Worm (Caenorhabditis elegans) whole organism, mixed stage, embryonic: ENCODE data around the gene moe-3.

Experiments
- M03D4.4 ChIP-seq: sonication (generic microtip); optimal IDR thresholded peaks from 2 replicates; lab custom pipeline; 2017; ENCODE audit warnings: mild to moderate bottlenecking, missing genetic modification characterization, missing compliant biosample characterization
- bed-3 ChIP-seq: fragments of 200-800 bp; sonication (Bioruptor generic); optimal IDR thresholded peaks from 3 replicates; lab custom pipeline; 2018; ENCODE audit warnings: mild to moderate bottlenecking, missing genetic modification characterization, moderate library complexity, missing compliant biosample characterization
- blmp-1 ChIP-seq: fragments of 150-350 bp; optimal IDR thresholded peaks from 2 replicates; lab custom pipeline; 2014; ENCODE audit warnings: missing biosample characterization, missing genetic modification characterization
- ceh-43 ChIP-seq: fragments of 200-800 bp; sonication (Bioruptor generic); optimal IDR thresholded peaks from 2 replicates; lab custom pipeline; 2018; ENCODE audit warnings: mild to moderate bottlenecking, missing genetic modification characterization, moderate library complexity, missing compliant biosample characterization
- ceh-83 ChIP-seq: fragments of 200-800 bp; sonication (Bioruptor generic); optimal IDR thresholded peaks from 2 replicates; lab custom pipeline; 2018; ENCODE audit warnings: mild to moderate bottlenecking, missing genetic modification characterization, missing compliant biosample characterization
- ces-1 ChIP-seq: fragments of 150-350 bp; optimal IDR thresholded peaks from 2 replicates; lab custom pipeline; 2014; ENCODE audit warnings: missing biosample characterization, missing genetic modification reagents, missing genetic modification characterization
- drap-1 ChIP-seq: fragments of 200-800 bp; sonication (Bioruptor generic); optimal IDR thresholded peaks from 3 replicates; lab custom pipeline; 2018; ENCODE audit warnings: mild to moderate bottlenecking, missing genetic modification characterization, missing compliant biosample characterization
- elt-1 ChIP-seq: sonication (generic microtip); optimal IDR thresholded peaks from 2 replicates; lab custom pipeline; 2017; ENCODE audit warnings: missing genetic modification characterization, mild to moderate bottlenecking, missing compliant biosample characterization, antibody characterized with exemption, moderate library complexity, borderline replicate concordance; ENCODE audit not compliant: insufficient read depth
- elt-3 ChIP-seq: fragments of 150-350 bp; optimal IDR thresholded peaks from 2 replicates; lab custom pipeline; 2014; ENCODE audit warnings: missing biosample characterization, missing genetic modification characterization
- flh-1 ChIP-seq: fragments of 200-800 bp; sonication (Bioruptor generic); optimal IDR thresholded peaks from 2 replicates; lab custom pipeline; 2018; ENCODE audit warnings: mild to moderate bottlenecking, missing genetic modification characterization, moderate library complexity, missing compliant biosample characterization
- ham-2 ChIP-seq: fragments of 200-800 bp; sonication (Bioruptor generic); optimal IDR thresholded peaks from 2 replicates; lab custom pipeline; 2018; ENCODE audit warnings: mild to moderate bottlenecking, missing genetic modification characterization, missing compliant biosample characterization
- hlh-1 ChIP-seq: fragments of 150-350 bp; optimal IDR thresholded peaks from 2 replicates; lab custom pipeline; 2014; ENCODE audit warnings: missing biosample characterization, missing genetic modification reagents, missing genetic modification characterization
- lin-32 ChIP-seq: fragments of 200-800 bp; sonication (Bioruptor generic); optimal IDR thresholded peaks from 2 replicates; lab custom pipeline; 2018; ENCODE audit warnings: mild to moderate bottlenecking, missing genetic modification characterization, missing compliant biosample characterization
- lsy-2 ChIP-seq: fragments of 150-350 bp; optimal IDR thresholded peaks from 2 replicates; lab custom pipeline; 2014; ENCODE audit warnings: missing biosample characterization, missing genetic modification characterization
- mab-5 ChIP-seq: fragments of 150-350 bp; optimal IDR thresholded peaks from 2 replicates; lab custom pipeline; 2014; ENCODE audit warnings: missing biosample characterization, missing genetic modification characterization
- mep-1 ChIP-seq: fragments of 150-350 bp; optimal IDR thresholded peaks from 2 replicates; lab custom pipeline; 2017; ENCODE audit warnings: missing biosample characterization, missing genetic modification reagents, missing genetic modification characterization, inconsistent platforms
- mls-2 ChIP-seq: sonication (generic microtip); optimal IDR thresholded peaks from 2 replicates; lab custom pipeline; 2016; ENCODE audit warnings: mild to moderate bottlenecking, missing genetic modification characterization, moderate library complexity, missing compliant biosample characterization
- nhr-12 ChIP-seq: fragments of 150-350 bp; optimal IDR thresholded peaks from 2 replicates; lab custom pipeline; 2014; ENCODE audit warnings: missing biosample characterization, missing genetic modification characterization
- nhr-2 ChIP-seq: fragments of 150-350 bp; optimal IDR thresholded peaks from 2 replicates; lab custom pipeline; 2014; ENCODE audit warnings: missing biosample characterization, missing genetic modification characterization
- nhr-28 ChIP-seq: fragments of 150-350 bp; optimal IDR thresholded peaks from 2 replicates; lab custom pipeline; 2014; ENCODE audit warnings: missing biosample characterization, missing genetic modification characterization
- nhr-76 ChIP-seq: sonication (generic microtip); optimal IDR thresholded peaks from 2 replicates; lab custom pipeline; 2017; ENCODE audit warnings: missing biosample characterization, missing genetic modification characterization
- snpc-4 ChIP-seq: fragments of 150-350 bp; optimal IDR thresholded peaks from 2 replicates; lab custom pipeline; 2014; ENCODE audit warnings: missing biosample characterization, missing genetic modification characterization
- sptf-1 ChIP-seq: sonication (generic microtip); optimal IDR thresholded peaks from 2 replicates; lab custom pipeline; 2017; ENCODE audit warnings: mild to moderate bottlenecking, missing genetic modification characterization, moderate library complexity, missing compliant biosample characterization
- tbx-8 ChIP-seq: fragments of 200-800 bp; sonication (Bioruptor generic); optimal IDR thresholded peaks from 2 replicates; lab custom pipeline; 2018; ENCODE audit warnings: mild to moderate bottlenecking, missing genetic modification characterization, moderate library complexity, missing compliant biosample characterization
- unc-120 ChIP-seq: sonication (generic microtip); optimal IDR thresholded peaks from 2 replicates; lab custom pipeline; 2017; ENCODE audit warnings: missing genetic modification characterization, missing compliant biosample characterization; ENCODE audit not compliant: poor library complexity, severe bottlenecking
- unc-39 ChIP-seq: fragments of 150-350 bp; optimal IDR thresholded peaks from 2 replicates; lab custom pipeline; 2014; ENCODE audit warnings: missing biosample characterization, missing genetic modification characterization
- unc-62 ChIP-seq: fragments of 150-350 bp; optimal IDR thresholded peaks from 2 replicates; lab custom pipeline; 2014; ENCODE audit warnings: missing biosample characterization, missing genetic modification reagents, missing genetic modification characterization
- zip-8 ChIP-seq: fragments of 150-350 bp; optimal IDR thresholded peaks from 2 replicates; lab custom pipeline; 2014; ENCODE audit warnings: missing biosample characterization, missing genetic modification characterization
- ztf-11 ChIP-seq: fragments of 150-350 bp; optimal IDR thresholded peaks from 2 replicates; lab custom pipeline; 2014; ENCODE audit warnings: missing biosample characterization, missing genetic modification characterization

moe-3 gene

DNA sequence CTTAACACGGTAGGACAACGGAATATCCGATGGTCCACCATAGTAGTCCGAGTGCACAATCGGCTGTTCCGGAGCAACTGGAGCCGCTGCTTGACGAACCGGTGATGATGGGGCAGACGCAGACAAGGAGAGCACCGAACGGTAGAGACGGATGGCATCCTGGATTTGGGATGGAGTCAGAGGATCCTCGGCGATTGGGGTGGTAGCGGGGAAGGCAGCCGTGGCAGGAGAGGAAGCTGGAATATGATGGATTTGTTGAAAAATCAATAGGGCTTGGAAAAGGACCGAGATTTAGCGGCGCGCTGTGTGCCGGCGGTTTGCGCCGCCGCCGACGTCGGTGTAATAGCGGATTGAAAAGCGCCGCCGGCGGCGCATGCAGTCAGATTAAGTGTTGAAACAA lies 13.1 kb downstream of the moe-3 start:
- no peak for TF ChIP-seq unc-62
- TF ChIP-seq elt-1 (tag; lab: Kevin White, UChicago), result no peak
- TF ChIP-seq mls-2 (tag; lab: Kevin White, UChicago), result no peak
- TF ChIP-seq ceh-83 (GFP tag; lab: Kevin White, UChicago), result no peak
- no peak for TF ChIP-seq snpc-4
- TF ChIP-seq hlh-1 (tag; lab: Kevin White, UChicago), result no peak
- TF ChIP-seq mep-1 (tag; lab: Kevin White, UChicago), result no peak
- TF ChIP-seq sptf-1 (tag; lab: Kevin White, UChicago), result no peak
- no peak for TF ChIP-seq nhr-2
- TF ChIP-seq ces-1, result no peak
- TF ChIP-seq drap-1 (GFP tag; lab: Kevin White, UChicago), result no peak
- TF ChIP-seq nhr-76 (tag; lab: Kevin White, UChicago), result no peak
- TF ChIP-seq zip-8 (tag; lab: Kevin White, UChicago), result no peak
- TF ChIP-seq, all 35 proteins: peak for 0

DNA sequence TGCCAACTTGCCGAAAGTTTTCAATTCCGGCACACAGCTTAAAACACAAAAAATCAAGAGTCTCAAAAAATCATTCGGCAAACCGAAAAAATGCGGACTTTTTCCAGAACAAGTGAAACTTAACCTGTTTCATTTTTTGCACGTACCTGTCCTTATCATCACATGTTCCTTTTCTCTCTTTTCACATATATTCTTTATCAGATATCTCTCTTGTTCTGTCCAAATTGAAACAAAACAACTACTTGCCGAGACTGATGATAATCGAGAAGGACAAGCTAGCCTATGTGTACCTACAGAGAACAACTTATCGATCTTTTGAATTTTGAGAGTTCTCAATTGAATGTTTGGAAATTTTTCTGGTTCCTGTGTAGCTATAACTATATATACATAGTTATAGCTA lies 15.6 kb downstream of the moe-3 start:
- no peak for TF ChIP-seq ceh-43 (GFP tag; lab: Kevin White, UChicago)

DNA sequence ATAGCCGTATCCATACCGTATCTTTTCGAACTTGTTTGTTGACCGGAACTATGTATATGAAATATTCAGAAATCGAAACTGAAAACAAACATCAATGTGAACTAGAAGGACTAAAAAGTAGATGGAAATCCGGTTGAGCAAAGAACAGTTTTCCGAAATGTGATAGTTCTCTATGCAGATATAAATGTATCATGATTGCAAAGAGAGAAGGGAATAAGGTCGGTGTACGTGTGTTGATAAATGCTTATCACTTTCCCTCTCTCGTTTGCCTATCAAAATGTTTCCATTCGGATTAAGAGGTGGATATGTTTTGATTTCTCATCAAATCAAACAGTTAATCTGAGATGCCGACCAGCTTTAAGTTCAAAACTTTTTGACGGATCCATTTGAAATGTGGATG lies 17.3 kb downstream of the moe-3 start:
- TF ChIP-seq ham-2 (GFP tag; lab: Kevin White, UChicago) (no peak), elt-3 (no peak), mls-2 (tag; lab: Kevin White, UChicago) (no peak), ces-1 (no peak), lsy-2 (tag; lab: Kevin White, UChicago) (no peak)

DNA sequence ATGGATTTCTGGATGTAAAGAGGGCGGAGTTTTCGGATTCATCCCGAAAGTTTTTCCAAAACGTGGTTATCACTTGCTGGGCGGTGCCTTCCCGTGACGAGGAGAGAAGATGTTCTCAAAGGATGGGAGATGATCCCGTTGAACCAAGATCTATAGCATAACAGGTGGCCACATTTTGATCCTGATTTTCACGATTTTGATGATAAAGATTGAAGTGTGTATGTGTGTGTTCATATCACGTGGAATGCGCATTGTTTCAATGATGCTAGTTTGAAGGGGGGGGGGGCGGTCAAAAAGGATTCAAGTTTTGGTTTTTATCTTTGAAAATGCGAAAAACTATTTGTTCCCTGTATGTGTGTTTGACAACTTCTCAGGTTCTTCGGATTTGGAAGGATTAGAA lies 20.3 kb downstream of the moe-3 start, which contains the start of gene mltn-1:
Gene mltn-1, minus strand, starts transcription at position 22 of the 400 bp plus-strand sequence.
- TF ChIP-seq mab-5 (tag; lab: Kevin White, UChicago) (no peak), nhr-12 (no peak), ceh-43 (GFP tag; lab: Kevin White, UChicago) (no peak), mep-1 (tag; lab: Kevin White, UChicago) (no peak), unc-39 (tag; lab: Kevin White, UChicago) (no peak), unc-120 (tag; lab: Kevin White, UChicago) (no peak), bed-3 (GFP tag; lab: Kevin White, UChicago) (no peak), mls-2 (tag; lab: Kevin White, UChicago) (no peak), sptf-1 (tag; lab: Kevin White, UChicago) (no peak), ham-2 (GFP tag; lab: Kevin White, UChicago) (no peak), drap-1 (GFP tag; lab: Kevin White, UChicago) (no peak), hlh-1 (tag; lab: Kevin White, UChicago) (no peak), elt-1 (tag; lab: Kevin White, UChicago) (no peak), nhr-76 (tag; lab: Kevin White, UChicago) (no peak)

DNA sequence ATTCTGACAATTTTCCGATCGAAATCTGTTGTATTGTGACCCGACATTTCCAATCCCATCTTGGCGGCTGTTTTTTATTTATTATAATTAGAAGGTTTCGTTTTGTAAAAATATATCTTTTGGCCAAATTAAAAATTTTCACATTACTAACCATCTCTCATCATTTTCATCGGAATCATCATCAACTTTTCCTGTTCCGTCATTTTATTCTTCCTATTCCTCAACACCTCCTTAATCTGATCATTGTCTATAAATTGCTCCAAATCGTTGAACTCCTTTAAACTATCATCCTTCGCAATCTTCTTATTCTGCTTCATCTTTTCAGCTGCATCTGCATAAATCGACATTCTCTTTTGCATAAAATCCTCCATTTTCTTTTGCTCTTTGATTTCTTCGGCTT lies 23.2 kb downstream of the moe-3 start:
- TF ChIP-seq flh-1, result no peak
- TF ChIP-seq mab-5 (tag; lab: Kevin White, UChicago), result no peak
- TF ChIP-seq unc-39 (tag; lab: Kevin White, UChicago), result no peak
- no peak for TF ChIP-seq hlh-1 (tag; lab: Kevin White, UChicago)
- TF ChIP-seq unc-120 (tag; lab: Kevin White, UChicago), result no peak
- TF ChIP-seq nhr-76 (tag; lab: Kevin White, UChicago), result no peak
- TF ChIP-seq elt-3, result no peak
- no peak for TF ChIP-seq snpc-4
- no peak for TF ChIP-seq sptf-1 (tag; lab: Kevin White, UChicago)
- TF ChIP-seq ces-1, result no peak
- TF ChIP-seq drap-1 (GFP tag; lab: Kevin White, UChicago), result no peak
- no peak for TF ChIP-seq ceh-43 (GFP tag; lab: Kevin White, UChicago)
- TF ChIP-seq nhr-12, result no peak

DNA sequence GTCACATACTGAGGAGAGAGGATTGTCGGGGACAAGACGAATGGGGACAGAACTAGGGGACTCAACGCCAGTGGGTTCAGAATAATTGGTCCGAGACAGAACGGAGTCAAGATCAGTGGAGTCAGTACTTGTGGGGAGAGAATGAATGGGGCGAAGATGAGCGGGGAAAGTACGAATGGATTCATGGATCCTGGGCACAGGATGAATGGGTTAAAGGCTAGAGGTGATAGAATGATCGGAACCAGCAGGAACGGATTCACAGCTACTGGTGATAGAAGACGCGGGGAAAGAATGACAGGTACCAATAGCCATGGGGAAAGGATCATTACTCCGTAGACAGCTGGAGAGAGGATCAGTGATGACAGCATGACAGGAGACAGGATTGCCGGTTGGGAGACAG lies 26.0 kb downstream of the moe-3 start:
- TF ChIP-seq tbx-8 (GFP tag; lab: Kevin White, UChicago) (no peak), elt-1 (tag; lab: Kevin White, UChicago) (no peak), ces-1 (no peak), sptf-1 (tag; lab: Kevin White, UChicago) (no peak), blmp-1 (no peak), zip-8 (tag; lab: Kevin White, UChicago) (no peak), lin-32 (GFP tag; lab: Kevin White, UChicago) (no peak), nhr-28 (tag; lab: Kevin White, UChicago) (no peak), unc-39 (tag; lab: Kevin White, UChicago) (no peak), mep-1 (tag; lab: Kevin White, UChicago) (no peak), ceh-43 (GFP tag; lab: Kevin White, UChicago) (no peak), ztf-11 (tag; lab: Kevin White, UChicago) (no peak), elt-3 (no peak), M03D4.4 (tag; lab: Kevin White, UChicago) (no peak)
